Worm (Caenorhabditis elegans) whole organism, young adult: ENCODE results near the gene T03G11.9.

Source experiments
- C06A6.2 ChIP-seq: fragments of 200-800 bp; sonication (Bioruptor generic); conservative IDR thresholded peaks from 2 replicates; pipeline ENCODE4 v1.3.6; 2022; ENCODE audit warnings: missing genetic modification characterization, missing compliant biosample characterization
- F10E7.11 ChIP-seq: sonication (generic microtip); optimal IDR thresholded peaks from 2 replicates; lab custom pipeline; 2017; ENCODE audit warnings: mild to moderate bottlenecking, missing genetic modification characterization, moderate library complexity, missing compliant biosample characterization
- F22D6.2 ChIP-seq: sonication (generic microtip); optimal IDR thresholded peaks from 2 replicates; lab custom pipeline; 2016; ENCODE audit warnings: mild to moderate bottlenecking, missing genetic modification characterization, missing compliant biosample characterization
- F23B12.7 ChIP-seq: sonication (generic microtip); optimal IDR thresholded peaks from 2 replicates; lab custom pipeline; 2017; ENCODE audit warnings: missing genetic modification characterization, mild to moderate bottlenecking, missing compliant biosample characterization, antibody characterized with exemption, moderate library complexity; ENCODE audit not compliant: insufficient read depth
- F39B2.1 ChIP-seq: fragments of 200-800 bp; sonication (Bioruptor generic); IDR thresholded peaks from 2 replicates; pipeline ENCODE4 v1.3.6; 2022; ENCODE audit warnings: missing genetic modification reagents, missing genetic modification characterization, missing compliant biosample characterization
- K11D2.4 ChIP-seq: fragments of 200-800 bp; sonication (Bioruptor generic); IDR thresholded peaks from 2 replicates; pipeline ENCODE4 v1.3.6; 2022; ENCODE audit warnings: missing genetic modification reagents, missing genetic modification characterization, missing compliant biosample characterization
- K12H6.12 ChIP-seq: fragments of 200-800 bp; sonication (Bioruptor generic); optimal IDR thresholded peaks from 2 replicates; lab custom pipeline; 2018; ENCODE audit warnings: mild to moderate bottlenecking, missing genetic modification characterization, missing compliant biosample characterization
- Y53G8AR.9 ChIP-seq: fragments of 200-800 bp; sonication (Bioruptor generic); conservative IDR thresholded peaks from 2 replicates; pipeline ENCODE4 v1.3.6; 2022; ENCODE audit warnings: missing genetic modification reagents, missing genetic modification characterization, missing compliant biosample characterization
- Y56A3A.18 ChIP-seq: fragments of 200-800 bp; sonication (Bioruptor generic); IDR thresholded peaks from 2 replicates; pipeline ENCODE4 v1.3.6; 2022; ENCODE audit warnings: missing genetic modification reagents, missing genetic modification characterization, missing compliant biosample characterization
- Y95B8A.8 ChIP-seq: fragments of 200-800 bp; sonication (Bioruptor generic); IDR thresholded peaks from 2 replicates; pipeline ENCODE4 v1.3.6; 2022; ENCODE audit warnings: missing genetic modification reagents, missing genetic modification characterization, missing compliant biosample characterization
- ZK185.1 ChIP-seq: sonication (generic microtip); optimal IDR thresholded peaks from 2 replicates; lab custom pipeline; 2016; ENCODE audit warnings: mild to moderate bottlenecking, missing genetic modification characterization, missing compliant biosample characterization; ENCODE audit not compliant: poor library complexity, severe bottlenecking
- aptf-2 ChIP-seq: fragments of 200-800 bp; sonication (Bioruptor generic); conservative IDR thresholded peaks from 2 replicates; pipeline ENCODE4 v1.3.6; 2022; ENCODE audit warnings: missing genetic modification reagents, missing genetic modification characterization, missing compliant biosample characterization
- aptf-3 ChIP-seq: fragments of 200-800 bp; sonication (Bioruptor generic); IDR thresholded peaks from 2 replicates; pipeline ENCODE4 v1.3.6; 2022; ENCODE audit warnings: missing genetic modification characterization, missing compliant biosample characterization
- atf-7 ChIP-seq: sonication (generic microtip); optimal IDR thresholded peaks from 2 replicates; lab custom pipeline; 2017; ENCODE audit warnings: mild to moderate bottlenecking, missing genetic modification characterization, missing compliant biosample characterization
- attf-6 ChIP-seq: fragments of 200-800 bp; sonication (Bioruptor generic); IDR thresholded peaks from 2 replicates; pipeline ENCODE4 v1.3.6; 2022; ENCODE audit warnings: missing genetic modification reagents, missing genetic modification characterization, missing compliant biosample characterization
- ceh-100 ChIP-seq: fragments of 200-800 bp; sonication (Bioruptor generic); IDR thresholded peaks from 2 replicates; pipeline ENCODE4 v1.3.6; 2022; ENCODE audit warnings: missing genetic modification reagents, missing genetic modification characterization, missing compliant biosample characterization
- ceh-79 ChIP-seq: sonication (generic microtip); optimal IDR thresholded peaks from 2 replicates; lab custom pipeline; 2017; ENCODE audit warnings: mild to moderate bottlenecking, missing genetic modification characterization, missing compliant biosample characterization
- chd-7 ChIP-seq: sonication (generic microtip); optimal IDR thresholded peaks from 2 replicates; lab custom pipeline; 2016; ENCODE audit warnings: mild to moderate bottlenecking, missing genetic modification characterization, moderate library complexity, missing compliant biosample characterization
- egl-44 ChIP-seq: fragments of 200-800 bp; sonication (Bioruptor generic); IDR thresholded peaks from 2 replicates; pipeline ENCODE4 v1.3.6; 2022; ENCODE audit warnings: missing genetic modification reagents, missing genetic modification characterization, missing compliant biosample characterization
- ekl-4 ChIP-seq: fragments of 200-800 bp; sonication (Bioruptor generic); IDR thresholded peaks from 2 replicates; pipeline ENCODE4 v1.3.6; 2022; ENCODE audit warnings: missing genetic modification reagents, missing genetic modification characterization, missing compliant biosample characterization
- fkh-3 ChIP-seq: sonication (generic microtip); optimal IDR thresholded peaks from 2 replicates; lab custom pipeline; 2016; ENCODE audit warnings: mild to moderate bottlenecking, missing genetic modification characterization, missing compliant biosample characterization
- gei-17 ChIP-seq: fragments of 200-800 bp; sonication (Bioruptor generic); optimal IDR thresholded peaks from 2 replicates; lab custom pipeline; 2018; ENCODE audit warnings: mild to moderate bottlenecking, missing genetic modification characterization, missing compliant biosample characterization
- hlh-12 ChIP-seq: sonication (generic microtip); optimal IDR thresholded peaks from 2 replicates; lab custom pipeline; 2016; ENCODE audit warnings: missing genetic modification characterization, missing compliant biosample characterization
- hmg-1.2 ChIP-seq: fragments of 200-800 bp; sonication (Bioruptor generic); IDR thresholded peaks from 2 replicates; pipeline ENCODE4 v1.3.6; 2022; ENCODE audit warnings: missing genetic modification reagents, missing genetic modification characterization, missing compliant biosample characterization
- hmg-20 ChIP-seq: fragments of 200-800 bp; sonication (Bioruptor generic); IDR thresholded peaks from 2 replicates; pipeline ENCODE4 v1.3.6; 2022; ENCODE audit warnings: missing genetic modification reagents, missing genetic modification characterization, missing compliant biosample characterization
- let-607 ChIP-seq, 2 experiments: fragments of 200-800 bp in 1 of 2; sonication (Bioruptor generic) in 1 of 2; sonication (generic microtip) in 1 of 2; optimal IDR thresholded peaks; 2 replicates each; lab custom pipeline; 2016 to 2018; ENCODE audit warnings: mild to moderate bottlenecking in 2 of 2, missing compliant biosample characterization in 2 of 2, missing genetic modification characterization in 2 of 2, moderate library complexity in 2 of 2, missing genotype in 1 of 2
- lin-35 ChIP-seq, 3 experiments: fragments of 150-350 bp in 2 of 3; sonication (generic microtip) in 1 of 3; optimal IDR thresholded peaks; 2 replicates each; lab custom pipeline; 2014 to 2018; ENCODE audit warnings: missing biosample characterization in 3 of 3, missing genetic modification characterization in 3 of 3, missing genetic modification reagents in 3 of 3
- lin-40 ChIP-seq: sonication (generic microtip); optimal IDR thresholded peaks from 2 replicates; lab custom pipeline; 2016; ENCODE audit warnings: missing genetic modification characterization, mild to moderate bottlenecking, missing compliant biosample characterization, missing genotype, missing genetic modification reagents
- lin-54 ChIP-seq: fragments of 200-800 bp; sonication (Bioruptor generic); optimal IDR thresholded peaks from 2 replicates; lab custom pipeline; 2018; ENCODE audit warnings: mild to moderate bottlenecking, missing genetic modification characterization, missing compliant biosample characterization
- lsl-1 ChIP-seq: fragments of 200-800 bp; sonication (Bioruptor generic); optimal IDR thresholded peaks from 2 replicates; lab custom pipeline; 2018; ENCODE audit warnings: mild to moderate bottlenecking, missing genetic modification characterization, moderate library complexity, missing compliant biosample characterization
- madf-10 ChIP-seq: sonication (generic microtip); optimal IDR thresholded peaks from 2 replicates; lab custom pipeline; 2016; ENCODE audit warnings: mild to moderate bottlenecking, missing genetic modification characterization, missing compliant biosample characterization
- madf-8 ChIP-seq: fragments of 200-800 bp; sonication (Bioruptor generic); conservative IDR thresholded peaks from 2 replicates; pipeline ENCODE4 v1.3.6; 2022; ENCODE audit warnings: missing genetic modification reagents, missing genetic modification characterization, missing compliant biosample characterization
- mel-28 ChIP-seq: sonication (generic microtip); optimal IDR thresholded peaks from 2 replicates; lab custom pipeline; 2016; ENCODE audit warnings: borderline replicate concordance, mild to moderate bottlenecking, missing genetic modification characterization, missing compliant biosample characterization
- nhr-80 ChIP-seq: sonication (generic microtip); optimal IDR thresholded peaks from 2 replicates; lab custom pipeline; 2016; ENCODE audit warnings: missing genetic modification characterization, missing compliant biosample characterization
- nhr-90 ChIP-seq: sonication (generic microtip); optimal IDR thresholded peaks from 2 replicates; lab custom pipeline; 2016; ENCODE audit warnings: missing genotype, mild to moderate bottlenecking, missing genetic modification characterization, missing compliant biosample characterization
- pbrm-1 ChIP-seq: fragments of 200-800 bp; sonication (Bioruptor generic); IDR thresholded peaks from 2 replicates; pipeline ENCODE4 v1.3.6; 2022; ENCODE audit warnings: missing genetic modification reagents, missing genetic modification characterization, missing compliant biosample characterization
- pha-4 ChIP-seq: fragments of 150-350 bp; sonication (generic microtip); optimal IDR thresholded peaks from 2 replicates; lab custom pipeline; 2014; ENCODE audit warnings: missing biosample characterization, missing genetic modification reagents, missing genetic modification characterization
- rcor-1 ChIP-seq: fragments of 200-800 bp; sonication (Bioruptor generic); IDR thresholded peaks from 2 replicates; pipeline ENCODE4 v1.3.6; 2022; ENCODE audit warnings: missing genetic modification reagents, missing genetic modification characterization, missing compliant biosample characterization
- snpc-1.3 ChIP-seq: sonication (generic microtip); optimal IDR thresholded peaks from 2 replicates; lab custom pipeline; 2017; ENCODE audit warnings: missing genetic modification characterization, mild to moderate bottlenecking, missing compliant biosample characterization, antibody characterized with exemption, moderate library complexity, missing genotype, missing genetic modification reagents; ENCODE audit not compliant: insufficient read depth
- snpc-4 ChIP-seq, 5 experiments: fragments of 150-350 bp in 1 of 5; sonication (generic microtip) in 4 of 5; optimal IDR thresholded peaks; 2 replicates each; lab custom pipeline; 2014 to 2018; ENCODE audit warnings: missing genetic modification characterization in 5 of 5, missing biosample characterization in 3 of 5, antibody characterized with exemption in 2 of 5, mild to moderate bottlenecking in 2 of 5, missing compliant biosample characterization in 2 of 5, missing genotype in 2 of 5, moderate library complexity in 2 of 5, missing genetic modification reagents in 1 of 5
- somi-1 ChIP-seq: fragments of 200-800 bp; sonication (Bioruptor generic); optimal IDR thresholded peaks from 2 replicates; lab custom pipeline; 2018; ENCODE audit warnings: mild to moderate bottlenecking, missing genetic modification characterization, missing compliant biosample characterization
- tlf-1 ChIP-seq: fragments of 200-800 bp; sonication (Bioruptor generic); optimal IDR thresholded peaks from 2 replicates; lab custom pipeline; 2018; ENCODE audit warnings: mild to moderate bottlenecking, missing genetic modification characterization, missing compliant biosample characterization
- unc-62 ChIP-seq: fragments of 150-350 bp; optimal IDR thresholded peaks from 2 replicates; lab custom pipeline; 2014; ENCODE audit warnings: missing biosample characterization, missing genetic modification reagents, missing genetic modification characterization
- zim-3 ChIP-seq: sonication (generic microtip); optimal IDR thresholded peaks from 2 replicates; lab custom pipeline; 2017; ENCODE audit warnings: mild to moderate bottlenecking, missing genetic modification characterization, moderate library complexity, missing compliant biosample characterization
- ztf-18 ChIP-seq: sonication (generic microtip); optimal IDR thresholded peaks from 2 replicates; lab custom pipeline; 2016; ENCODE audit warnings: missing genotype, mild to moderate bottlenecking, missing genetic modification characterization, missing compliant biosample characterization
- ztf-22 ChIP-seq: fragments of 200-800 bp; sonication (Bioruptor generic); optimal IDR thresholded peaks from 2 replicates; lab custom pipeline; 2018; ENCODE audit warnings: mild to moderate bottlenecking, missing genetic modification characterization, moderate library complexity, missing compliant biosample characterization
- ztf-26 ChIP-seq: sonication (generic microtip); optimal IDR thresholded peaks from 2 replicates; lab custom pipeline; 2017; ENCODE audit warnings: missing genetic modification characterization, missing compliant biosample characterization
- ztf-28 ChIP-seq: fragments of 200-800 bp; sonication (Bioruptor generic); IDR thresholded peaks from 2 replicates; pipeline ENCODE4 v1.3.6; 2022; ENCODE audit warnings: missing genetic modification reagents, missing genetic modification characterization, missing compliant biosample characterization
- ztf-3 ChIP-seq: fragments of 200-800 bp; sonication (Bioruptor generic); optimal IDR thresholded peaks from 2 replicates; lab custom pipeline; 2018; ENCODE audit warnings: mild to moderate bottlenecking, missing genetic modification characterization, missing compliant biosample characterization

T03G11.9 gene

DNA sequence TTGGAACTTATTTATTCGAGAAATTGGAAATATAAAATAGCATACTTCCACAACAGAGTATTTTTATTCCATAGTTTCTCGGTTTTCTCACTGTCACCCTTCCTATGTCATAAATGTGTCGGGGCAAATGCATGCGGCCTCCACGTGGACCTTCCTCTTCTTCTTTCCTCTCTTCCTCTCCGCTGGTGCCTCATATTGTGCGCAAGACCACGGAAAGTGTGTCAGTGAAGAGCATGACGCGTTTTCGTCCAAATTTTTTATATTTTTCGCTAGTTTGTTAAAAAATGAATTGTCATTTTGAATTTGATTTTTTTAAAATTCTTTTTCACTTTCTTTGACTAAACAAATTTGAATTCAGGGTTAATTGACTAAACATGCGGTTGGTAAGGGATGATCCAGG is 19.0 kb upstream of the T03G11.9 start, which contains the start of gene mans-3 (continued):
- TF ChIP-seq nhr-90 (tag; lab: Kevin White, UChicago) (peak; percentile 77), let-607 (tag; optimal IDR thresholded peaks at IDR 0.05; lab: Kevin White, UChicago) (peak; percentile 98), lsl-1 (no peak), pbrm-1 (GFP tag; lab: Robert Waterston, UW) (peak; percentile 82), lin-54 (GFP tag; lab: Kevin White, UChicago) (peak; percentile 71), F22D6.2 (peak; percentile 79), aptf-3 (no peak), hmg-20 (GFP tag; lab: Robert Waterston, UW) (peak; percentile 59; the same call in 1 of the 2 replicates), pha-4 (tag; lab: Kevin White, UChicago) (peak; percentile 23), hmg-1.2 (peak; percentile 49), rcor-1 (peak; percentile 69), ztf-22 (GFP tag; lab: Kevin White, UChicago) (peak; percentile 47), ceh-79 (tag; lab: Kevin White, UChicago) (no peak), F39B2.1 (GFP tag; lab: Robert Waterston, UW) (no peak), lin-40 (tag; lab: Kevin White, UChicago) (peak; percentile 94), nhr-80 (tag; lab: Kevin White, UChicago) (peak; percentile 95), somi-1 (peak; percentile 81), ZK185.1 (tag; lab: Kevin White, UChicago) (peak; percentile 73), atf-7 (peak; percentile 75), ekl-4 (0 out of 2 replicates have a peak, but pooled peaks have one; percentile 43), unc-62 (peak; percentile 61), C06A6.2 (GFP tag; lab: Robert Waterston, UW) (peak; percentile 64), K12H6.12 (tag; lab: Kevin White, UChicago) (peak; percentile 83), F10E7.11 (no peak), tlf-1 (GFP tag; lab: Kevin White, UChicago) (peak; percentile 78), madf-8 (no peak), egl-44 (GFP tag; lab: Robert Waterston, UW) (peak; percentile 42; the same call in 1 of the 2 replicates), ztf-26 (peak; percentile 85), zim-3 (tag; lab: Kevin White, UChicago) (no peak), snpc-4 (GFP tag; optimal IDR thresholded peaks at IDR 0.05; lab: Kevin White, UChicago) (no peak), snpc-4 (tag; optimal IDR thresholded peaks at IDR 0.05; lab: Kevin White, UChicago) (peak in 2 of 4 experiments; percentile 55 to 81), gei-17 (GFP tag; lab: Kevin White, UChicago) (peak; percentile 70), K11D2.4 (peak; percentile 85), Y56A3A.18 (GFP tag; lab: Robert Waterston, UW) (no peak), madf-10 (peak; percentile 85), lin-35 (GFP tag; optimal IDR thresholded peaks at IDR 0.05; lab: Kevin White, UChicago) (peak in 2 of 3 experiments; percentile 27 to 84), hlh-12 (tag; lab: Kevin White, UChicago) (no peak), F23B12.7 (tag; lab: Kevin White, UChicago) (peak; percentile 66), ztf-18 (tag; lab: Kevin White, UChicago) (peak; percentile 97)
- TF ChIP-seq, all 124 proteins: peak for 34

- TF ChIP-seq fkh-3 (tag; lab: Kevin White, UChicago) = no peak
- no peak for TF ChIP-seq ztf-3 (GFP tag; lab: Kevin White, UChicago)
- TF ChIP-seq snpc-1.3 = no peak
- no peak for TF ChIP-seq chd-7 (tag; lab: Kevin White, UChicago)
- no peak for TF ChIP-seq Y53G8AR.9 (GFP tag; lab: Robert Waterston, UW)
- no peak for TF ChIP-seq mel-28 (tag; lab: Kevin White, UChicago)
- TF ChIP-seq ceh-100 = no peak
- no peak for TF ChIP-seq aptf-2 (GFP tag; lab: Robert Waterston, UW)
- no peak for TF ChIP-seq Y95B8A.8 (GFP tag; lab: Robert Waterston, UW)
- TF ChIP-seq attf-6 (GFP tag; lab: Robert Waterston, UW) = no peak
- TF ChIP-seq ztf-28 (GFP tag; lab: Robert Waterston, UW) = no peak
- TF ChIP-seq snpc-4 (GFP tag; optimal IDR thresholded peaks at IDR 0.05; lab: Kevin White, UChicago) = no peak
- no peak for TF ChIP-seq snpc-4 (tag; optimal IDR thresholded peaks at IDR 0.05; lab: Kevin White, UChicago)
Measured at ce11 chrX:5168770-5169169, 15.3 kb upstream of the T03G11.9 start.
